Fruit fly (Drosophila melanogaster) whole organism, embryonic: ENCODE measurements around the gene Wdr62.
A peak's percentile ranks its signal among the peaks of the same experiment; 100 is the strongest.

ENCODE experiments used
- B-H1 ChIP-seq: fragments of 200-800 bp; sonication (Bioruptor generic); IDR thresholded peaks from 3 replicates; pipeline ENCODE4 v1.3.6; 2022; ENCODE audit warnings: missing biosample characterization, missing genetic modification characterization
- CG10209 ChIP-seq: fragments of 200-800 bp; sonication (Bioruptor generic); optimal IDR thresholded peaks from 3 replicates; lab custom pipeline; 2017; ENCODE audit warnings: missing biosample characterization, mild to moderate bottlenecking, missing genetic modification characterization, missing genetic modification reagents
- CG10274 ChIP-seq: fragments of 200-800 bp; sonication (Bioruptor generic); optimal IDR thresholded peaks from 3 replicates; lab custom pipeline; 2017; ENCODE audit warnings: missing biosample characterization, mild to moderate bottlenecking, missing genetic modification characterization
- CG10959 ChIP-seq: fragments of 200-800 bp; sonication (Bioruptor generic); IDR thresholded peaks from 2 replicates; pipeline ENCODE4 v1.3.6; 2022; ENCODE audit warnings: missing biosample characterization, missing genetic modification characterization
- CG12769 ChIP-seq: fragments of 200-800 bp; sonication (Bioruptor generic); optimal IDR thresholded peaks from 2 replicates; lab custom pipeline; 2019; ENCODE audit warnings: missing biosample characterization, mild to moderate bottlenecking, missing genetic modification characterization, moderate library complexity
- CG17328 ChIP-seq: fragments of 200-800 bp; sonication (Bioruptor generic); IDR thresholded peaks from 2 replicates; pipeline ENCODE4 v1.3.6; 2022; ENCODE audit warnings: missing biosample characterization, missing genetic modification characterization
- CG17802 ChIP-seq: fragments of 200-800 bp; sonication (Bioruptor generic); optimal IDR thresholded peaks from 2 replicates; lab custom pipeline; 2018; ENCODE audit warnings: missing biosample characterization, mild to moderate bottlenecking, missing genetic modification characterization, moderate library complexity
- CG18011 ChIP-seq: fragments of 200-800 bp; sonication (Bioruptor generic); optimal IDR thresholded peaks from 2 replicates; lab custom pipeline; 2017; ENCODE audit warnings: missing biosample characterization, missing genetic modification characterization, mild to moderate bottlenecking, moderate library complexity, missing genotype
- CG33557 ChIP-seq: fragments of 200-800 bp; sonication (Bioruptor generic); optimal IDR thresholded peaks from 2 replicates; lab custom pipeline; 2019; ENCODE audit warnings: missing biosample characterization, mild to moderate bottlenecking, missing genetic modification characterization, moderate library complexity
- CG43689 ChIP-seq: fragments of 200-800 bp; sonication (Bioruptor generic); IDR thresholded peaks from 2 replicates; pipeline ENCODE4 v1.3.6; 2022; ENCODE audit warnings: missing biosample characterization, missing genetic modification characterization
- CG4820 ChIP-seq: fragments of 200-800 bp; sonication (Bioruptor generic); optimal IDR thresholded peaks from 3 replicates; lab custom pipeline; 2016; ENCODE audit warnings: missing biosample characterization, missing genetic modification characterization
- CG6254 ChIP-seq: fragments of 200-800 bp; sonication (Bioruptor generic); optimal IDR thresholded peaks from 3 replicates; lab custom pipeline; 2017; ENCODE audit warnings: mild to moderate bottlenecking, missing biosample characterization, missing genetic modification reagents, missing genetic modification characterization
- CG9817 ChIP-seq: fragments of 200-800 bp; sonication (Bioruptor generic); optimal IDR thresholded peaks from 2 replicates; lab custom pipeline; 2018; ENCODE audit warnings: missing biosample characterization, mild to moderate bottlenecking, missing genetic modification characterization, moderate library complexity
- CG9932 ChIP-seq: fragments of 200-800 bp; sonication (Bioruptor generic); IDR thresholded peaks from 2 replicates; pipeline ENCODE4 v1.3.6; 2022; ENCODE audit warnings: missing biosample characterization, missing genetic modification characterization
- D19A ChIP-seq: fragments of 200-800 bp; optimal IDR thresholded peaks from 3 replicates; lab custom pipeline; 2019; ENCODE audit warnings: missing biosample characterization, mild to moderate bottlenecking, missing genetic modification characterization, moderate library complexity
- Dad ChIP-seq: fragments of 200-800 bp; sonication (Bioruptor generic); optimal IDR thresholded peaks from 3 replicates; lab custom pipeline; 2016; ENCODE audit warnings: missing biosample characterization, missing genetic modification characterization
- E2f1 ChIP-seq: fragments of 200-800 bp; sonication (Bioruptor generic); IDR thresholded peaks from 2 replicates; pipeline ENCODE4 v1.3.6; 2022; ENCODE audit warnings: missing biosample characterization, missing genetic modification characterization
- Hr51 ChIP-seq, 2 experiments: fragments of 200-800 bp; sonication (Bioruptor generic); optimal IDR thresholded peaks; 2 replicates in 1 of 2; 3 replicates in 1 of 2; lab custom pipeline; 2016 to 2018; ENCODE audit warnings: missing biosample characterization in 2 of 2, missing genetic modification characterization in 2 of 2, mild to moderate bottlenecking in 1 of 2, moderate library complexity in 1 of 2
- Jarid2 ChIP-seq: fragments of 200-800 bp; sonication (Bioruptor generic); optimal IDR thresholded peaks from 3 replicates; lab custom pipeline; 2017; ENCODE audit warnings: mild to moderate bottlenecking, missing biosample characterization, missing genetic modification reagents, missing genetic modification characterization
- Lpt ChIP-seq: fragments of >200 bp; optimal IDR thresholded peaks from 2 replicates; lab custom pipeline; 2018; ENCODE audit warnings: missing biosample characterization, missing genetic modification characterization
- MBD-R2 ChIP-seq: fragments of 200-800 bp; sonication (Bioruptor generic); IDR thresholded peaks from 2 replicates; pipeline ENCODE4 v1.3.6; 2022; ENCODE audit warnings: missing biosample characterization, missing genetic modification characterization
- Med ChIP-seq: fragments of 200-800 bp; sonication (Bioruptor generic); peaks from one replicate; lab custom pipeline; 2016; ENCODE audit warnings: missing biosample characterization, missing genetic modification characterization, mild to moderate bottlenecking, inconsistent platforms, moderate library complexity
- NK7.1 ChIP-seq: fragments of 200-800 bp; sonication (Bioruptor generic); optimal IDR thresholded peaks from 3 replicates; lab custom pipeline; 2016; ENCODE audit warnings: missing biosample characterization, missing genetic modification characterization
- Scr ChIP-seq: fragments of 200-800 bp; sonication (Bioruptor generic); IDR thresholded peaks from 2 replicates; pipeline ENCODE4 v1.3.6; 2022; ENCODE audit warnings: missing biosample characterization, missing genetic modification characterization; ENCODE audit not compliant: partially characterized antibody
- Sox102F ChIP-seq: fragments of 200-800 bp; sonication (Bioruptor generic); optimal IDR thresholded peaks from 2 replicates; lab custom pipeline; 2018; ENCODE audit warnings: missing biosample characterization, mild to moderate bottlenecking, missing genetic modification characterization, moderate library complexity
- Sry-β ChIP-seq: fragments of 200-800 bp; sonication (Bioruptor generic); optimal IDR thresholded peaks from 2 replicates; lab custom pipeline; 2018; ENCODE audit warnings: missing biosample characterization, mild to moderate bottlenecking, missing genetic modification characterization, moderate library complexity
- Usf ChIP-seq: fragments of 200-800 bp; sonication (Bioruptor generic); optimal IDR thresholded peaks from 2 replicates; lab custom pipeline; 2017; ENCODE audit warnings: missing genotype, missing biosample characterization, missing genetic modification characterization
- ase ChIP-seq: fragments of 200-800 bp; sonication (Bioruptor generic); IDR thresholded peaks from 3 replicates; pipeline ENCODE4 v1.3.6; 2022; ENCODE audit warnings: missing biosample characterization, missing genetic modification characterization
- bcd ChIP-seq: fragments of 200-800 bp; sonication (Bioruptor generic); optimal IDR thresholded peaks from 2 replicates; lab custom pipeline; 2017; ENCODE audit warnings: missing biosample characterization, mild to moderate bottlenecking, missing genetic modification characterization
- crp ChIP-seq, 2 experiments: fragments of 200-800 bp; sonication (Bioruptor generic); optimal IDR thresholded peaks; 2 replicates in 1 of 2; 3 replicates in 1 of 2; lab custom pipeline; 2017; ENCODE audit warnings: missing biosample characterization in 2 of 2, missing genetic modification characterization in 2 of 2, mild to moderate bottlenecking in 1 of 2, moderate library complexity in 1 of 2
- dpn ChIP-seq, 2 experiments: fragments of 200-800 bp; sonication (Bioruptor generic); optimal IDR thresholded peaks; 3 replicates each; lab custom pipeline; 2016; ENCODE audit warnings: missing biosample characterization in 2 of 2, missing genetic modification characterization in 2 of 2
- fu2 ChIP-seq: fragments of 200-800 bp; sonication (Bioruptor generic); optimal IDR thresholded peaks from 2 replicates; lab custom pipeline; 2016; ENCODE audit warnings: missing biosample characterization, missing genetic modification characterization
- grn ChIP-seq: fragments of 200-800 bp; sonication (Bioruptor generic); optimal IDR thresholded peaks from 3 replicates; lab custom pipeline; 2017; ENCODE audit warnings: missing biosample characterization, missing genetic modification characterization
- gsb ChIP-seq: fragments of 200-800 bp; sonication (Bioruptor generic); IDR thresholded peaks from 2 replicates; pipeline ENCODE4 v1.3.6; 2022; ENCODE audit warnings: missing biosample characterization, missing genetic modification characterization
- hbn ChIP-seq: fragments of 200-800 bp; sonication (Bioruptor generic); IDR thresholded peaks from 2 replicates; pipeline ENCODE4 v1.3.6; 2022; ENCODE audit warnings: missing biosample characterization, missing genetic modification characterization; ENCODE audit not compliant: partially characterized antibody
- lmd ChIP-seq: fragments of 200-800 bp; sonication (Bioruptor generic); IDR thresholded peaks from 2 replicates; pipeline ENCODE4 v1.3.6; 2022; ENCODE audit warnings: missing biosample characterization, missing genetic modification characterization
- lov ChIP-seq, 2 experiments: fragments of 200-800 bp in 1 of 2; fragments of >200 bp in 1 of 2; sonication (Bioruptor generic) in 1 of 2; IDR thresholded peaks in 1 of 2; optimal IDR thresholded peaks in 1 of 2; 2 replicates in 1 of 2; 3 replicates in 1 of 2; pipeline versions ENCODE4 v1.3.6 to Lab custom; 2017 to 2022; ENCODE audit warnings: missing biosample characterization in 1 of 2, missing genetic modification characterization in 1 of 2
- nom ChIP-seq: fragments of 200-800 bp; sonication (Bioruptor generic); optimal IDR thresholded peaks from 2 replicates; lab custom pipeline; 2017; ENCODE audit warnings: missing biosample characterization, missing genetic modification characterization, mild to moderate bottlenecking, moderate library complexity, missing genetic modification reagents
- pfk ChIP-seq: fragments of 200-800 bp; sonication (Bioruptor generic); optimal IDR thresholded peaks from 2 replicates; lab custom pipeline; 2018; ENCODE audit warnings: missing biosample characterization, mild to moderate bottlenecking, missing genetic modification characterization, moderate library complexity
- rib ChIP-seq: fragments of 200-800 bp; sonication (Bioruptor generic); IDR thresholded peaks from 2 replicates; pipeline ENCODE4 v1.3.6; 2022; ENCODE audit warnings: missing biosample characterization, missing genetic modification characterization
- schlank ChIP-seq: fragments of 200-800 bp; sonication (Bioruptor generic); optimal IDR thresholded peaks from 2 replicates; lab custom pipeline; 2018; ENCODE audit warnings: missing biosample characterization, mild to moderate bottlenecking, missing genetic modification characterization
- sens ChIP-seq: fragments of 200-800 bp; sonication (Bioruptor generic); peaks from one replicate; lab custom pipeline; 2016; ENCODE audit warnings: missing biosample characterization, missing genetic modification characterization
- sna ChIP-seq: fragments of 200-800 bp; sonication (Bioruptor generic); IDR thresholded peaks from 2 replicates; pipeline ENCODE4 v1.3.6; 2022; ENCODE audit warnings: missing biosample characterization, missing genetic modification characterization; ENCODE audit not compliant: partially characterized antibody
- tio ChIP-seq: fragments of 200-800 bp; sonication (Bioruptor generic); optimal IDR thresholded peaks from 2 replicates; lab custom pipeline; 2017; ENCODE audit warnings: missing biosample characterization, missing genetic modification characterization, inconsistent platforms
- twi ChIP-seq: fragments of 200-800 bp; optimal IDR thresholded peaks from 2 replicates; lab custom pipeline; 2019; ENCODE audit warnings: missing biosample characterization, mild to moderate bottlenecking, missing genetic modification characterization, moderate library complexity
- usp ChIP-seq: fragments of >200 bp; optimal IDR thresholded peaks from 2 replicates; lab custom pipeline; 2017; ENCODE audit warnings: missing biosample characterization, missing genetic modification characterization
- vvl ChIP-seq: fragments of 200-800 bp; sonication (Bioruptor generic); IDR thresholded peaks from 2 replicates; pipeline ENCODE4 v1.3.6; 2022; ENCODE audit warnings: missing biosample characterization, missing genetic modification characterization
- zen ChIP-seq: fragments of 200-800 bp; sonication (Bioruptor generic); optimal IDR thresholded peaks from 3 replicates; lab custom pipeline; 2018; ENCODE audit warnings: missing biosample characterization, mild to moderate bottlenecking, missing genetic modification characterization, moderate library complexity

The Wdr62 gene

DNA sequence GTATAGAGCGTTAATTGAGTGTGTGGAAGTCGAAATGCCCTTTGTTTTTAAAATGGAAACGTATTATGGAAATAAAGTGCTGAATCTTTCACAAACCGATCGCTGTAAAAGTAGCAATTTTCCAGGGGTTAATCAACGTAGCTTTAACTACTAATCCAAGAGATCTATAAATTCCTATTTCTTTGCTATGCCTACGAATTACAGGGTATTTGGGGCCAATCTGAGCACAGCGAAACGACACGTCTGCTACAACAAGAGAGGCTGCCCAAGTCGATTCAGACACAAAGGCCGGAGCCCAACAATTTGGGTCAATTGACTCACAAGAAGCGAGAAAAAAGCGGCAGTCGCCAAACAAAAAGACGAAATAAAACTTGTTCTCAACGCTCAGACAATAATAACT lies 22.7 kb downstream of the Wdr62 start (continued):
- TF ChIP-seq Jarid2 (GFP tag; lab: Kevin White, UChicago) (no peak), CG17328 (GFP tag; lab: Robert Waterston, UW) (no peak), E2f1 (GFP tag; lab: Robert Waterston, UW) (peak; percentile 19; the same call in 1 of the 2 replicates), CG4820 (GFP tag; lab: Kevin White, UChicago) (no peak), Med (GFP tag; lab: Kevin White, UChicago) (peak; percentile 53)
- TF ChIP-seq, all 482 proteins: peak for 15

dm6 chr2L:1909681-1910080 lies 25.3 kb downstream of the Wdr62 start:
- TF ChIP-seq E2f1 (GFP tag; lab: Robert Waterston, UW) (no peak), schlank (tag; lab: Kevin White, UChicago) (no peak), lmd (GFP tag; lab: Robert Waterston, UW) (no peak), gsb (GFP tag; lab: Robert Waterston, UW) (no peak), lov (optimal IDR thresholded peaks at IDR 0.05; lab: Kevin White, UChicago) (no peak), lov (GFP tag; IDR thresholded peaks at IDR 0.05; lab: Robert Waterston, UW) (no peak), grn (no peak), Hr51 (GFP tag; optimal IDR thresholded peaks at IDR 0.05; lab: Kevin White, UChicago) (no peak), D19A (no peak), Scr (peak; percentile 20; the same call in 1 of the 2 replicates), CG6254 (GFP tag; lab: Kevin White, UChicago) (no peak), zen (tag; lab: Kevin White, UChicago) (peak; percentile 5), CG18011 (GFP tag; lab: Kevin White, UChicago) (peak; percentile 64), ase (no peak), rib (GFP tag; lab: Robert Waterston, UW) (no peak), vvl (GFP tag; lab: Robert Waterston, UW) (peak; percentile 41; the same call in 1 of the 2 replicates), Sry-β (GFP tag; lab: Kevin White, UChicago) (no peak), sna (GFP tag; lab: Robert Waterston, UW) (peak; percentile 46), CG17802 (tag; lab: Kevin White, UChicago) (no peak), pfk (GFP tag; lab: Kevin White, UChicago) (no peak), CG9932 (GFP tag; lab: Robert Waterston, UW) (no peak), fu2 (GFP tag; lab: Kevin White, UChicago) (no peak), B-H1 (no peak), CG9817 (tag; lab: Kevin White, UChicago) (no peak), CG43689 (GFP tag; lab: Robert Waterston, UW) (no peak), MBD-R2 (GFP tag; lab: Robert Waterston, UW) (no peak), NK7.1 (GFP tag; lab: Kevin White, UChicago) (no peak), CG10209 (GFP tag; lab: Kevin White, UChicago) (no peak), nom (GFP tag; lab: Kevin White, UChicago) (no peak), CG10274 (GFP tag; lab: Kevin White, UChicago) (no peak), bcd (GFP tag; lab: Kevin White, UChicago) (no peak), Dad (GFP tag; lab: Kevin White, UChicago) (no peak), hbn (GFP tag; lab: Robert Waterston, UW) (no peak), sens (GFP tag; lab: Kevin White, UChicago) (peak; percentile 58), CG12769 (tag; lab: Kevin White, UChicago) (no peak), CG10959 (GFP tag; lab: Robert Waterston, UW) (no peak), crp (GFP tag; optimal IDR thresholded peaks at IDR 0.05; lab: Kevin White, UChicago) (peak in 1 of 2 experiments; percentile 39), Sox102F (GFP tag; lab: Kevin White, UChicago) (no peak), usp (GFP tag; lab: Kevin White, UChicago) (no peak), Lpt (GFP tag; lab: Kevin White, UChicago) (no peak), tio (GFP tag; lab: Kevin White, UChicago) (no peak), dpn (GFP tag; optimal IDR thresholded peaks at IDR 0.05; lab: Kevin White, UChicago) (no peak), CG33557 (GFP tag; lab: Kevin White, UChicago) (no peak), twi (tag; lab: Kevin White, UChicago) (no peak), Usf (no peak)
